Worm (Caenorhabditis elegans) whole organism, mixed stage, embryonic: ENCODE results near the gene eppl-1.

Source experiments
- M03D4.4 ChIP-seq: sonication (generic microtip); optimal IDR thresholded peaks from 2 replicates; lab custom pipeline; 2017; ENCODE audit warnings: mild to moderate bottlenecking, missing genetic modification characterization, missing compliant biosample characterization
- blmp-1 ChIP-seq: fragments of 150-350 bp; optimal IDR thresholded peaks from 2 replicates; lab custom pipeline; 2014; ENCODE audit warnings: missing biosample characterization, missing genetic modification characterization
- ceh-39 ChIP-seq: fragments of 150-350 bp; optimal IDR thresholded peaks from 2 replicates; lab custom pipeline; 2014; ENCODE audit warnings: missing biosample characterization, missing genetic modification characterization
- ceh-43 ChIP-seq: fragments of 200-800 bp; sonication (Bioruptor generic); optimal IDR thresholded peaks from 2 replicates; lab custom pipeline; 2018; ENCODE audit warnings: mild to moderate bottlenecking, missing genetic modification characterization, moderate library complexity, missing compliant biosample characterization
- ceh-83 ChIP-seq: fragments of 200-800 bp; sonication (Bioruptor generic); optimal IDR thresholded peaks from 2 replicates; lab custom pipeline; 2018; ENCODE audit warnings: mild to moderate bottlenecking, missing genetic modification characterization, missing compliant biosample characterization
- ces-1 ChIP-seq: fragments of 150-350 bp; optimal IDR thresholded peaks from 2 replicates; lab custom pipeline; 2014; ENCODE audit warnings: missing biosample characterization, missing genetic modification reagents, missing genetic modification characterization
- cnd-1 ChIP-seq: fragments of 200-800 bp; sonication (Bioruptor generic); optimal IDR thresholded peaks from 2 replicates; lab custom pipeline; 2018; ENCODE audit warnings: mild to moderate bottlenecking, missing genetic modification characterization, missing compliant biosample characterization
- drap-1 ChIP-seq: fragments of 200-800 bp; sonication (Bioruptor generic); optimal IDR thresholded peaks from 3 replicates; lab custom pipeline; 2018; ENCODE audit warnings: mild to moderate bottlenecking, missing genetic modification characterization, missing compliant biosample characterization
- elt-1 ChIP-seq: sonication (generic microtip); optimal IDR thresholded peaks from 2 replicates; lab custom pipeline; 2017; ENCODE audit warnings: missing genetic modification characterization, mild to moderate bottlenecking, missing compliant biosample characterization, antibody characterized with exemption, moderate library complexity, borderline replicate concordance; ENCODE audit not compliant: insufficient read depth
- flh-1 ChIP-seq: fragments of 200-800 bp; sonication (Bioruptor generic); optimal IDR thresholded peaks from 2 replicates; lab custom pipeline; 2018; ENCODE audit warnings: mild to moderate bottlenecking, missing genetic modification characterization, moderate library complexity, missing compliant biosample characterization
- ham-2 ChIP-seq: fragments of 200-800 bp; sonication (Bioruptor generic); optimal IDR thresholded peaks from 2 replicates; lab custom pipeline; 2018; ENCODE audit warnings: mild to moderate bottlenecking, missing genetic modification characterization, missing compliant biosample characterization
- hlh-1 ChIP-seq: fragments of 150-350 bp; optimal IDR thresholded peaks from 2 replicates; lab custom pipeline; 2014; ENCODE audit warnings: missing biosample characterization, missing genetic modification reagents, missing genetic modification characterization
- lin-13 ChIP-seq: fragments of 150-350 bp; optimal IDR thresholded peaks from 2 replicates; lab custom pipeline; 2014; ENCODE audit warnings: missing biosample characterization, missing genetic modification characterization
- lin-32 ChIP-seq: fragments of 200-800 bp; sonication (Bioruptor generic); optimal IDR thresholded peaks from 2 replicates; lab custom pipeline; 2018; ENCODE audit warnings: mild to moderate bottlenecking, missing genetic modification characterization, missing compliant biosample characterization
- lsy-2 ChIP-seq: fragments of 150-350 bp; optimal IDR thresholded peaks from 2 replicates; lab custom pipeline; 2014; ENCODE audit warnings: missing biosample characterization, missing genetic modification characterization
- mab-5 ChIP-seq: fragments of 150-350 bp; optimal IDR thresholded peaks from 2 replicates; lab custom pipeline; 2014; ENCODE audit warnings: missing biosample characterization, missing genetic modification characterization
- mep-1 ChIP-seq: fragments of 150-350 bp; optimal IDR thresholded peaks from 2 replicates; lab custom pipeline; 2017; ENCODE audit warnings: missing biosample characterization, missing genetic modification reagents, missing genetic modification characterization, inconsistent platforms
- nhr-12 ChIP-seq: fragments of 150-350 bp; optimal IDR thresholded peaks from 2 replicates; lab custom pipeline; 2014; ENCODE audit warnings: missing biosample characterization, missing genetic modification characterization
- nhr-2 ChIP-seq: fragments of 150-350 bp; optimal IDR thresholded peaks from 2 replicates; lab custom pipeline; 2014; ENCODE audit warnings: missing biosample characterization, missing genetic modification characterization
- nhr-237 ChIP-seq: fragments of 150-350 bp; optimal IDR thresholded peaks from 2 replicates; lab custom pipeline; 2014; ENCODE audit warnings: missing biosample characterization, missing genetic modification characterization
- nhr-28 ChIP-seq: fragments of 150-350 bp; optimal IDR thresholded peaks from 2 replicates; lab custom pipeline; 2014; ENCODE audit warnings: missing biosample characterization, missing genetic modification characterization
- nhr-76 ChIP-seq: sonication (generic microtip); optimal IDR thresholded peaks from 2 replicates; lab custom pipeline; 2017; ENCODE audit warnings: missing biosample characterization, missing genetic modification characterization
- pha-4 ChIP-seq: fragments of 150-350 bp; optimal IDR thresholded peaks from 2 replicates; lab custom pipeline; 2018; ENCODE audit warnings: missing biosample characterization, missing genetic modification reagents, missing genetic modification characterization
- sem-2 ChIP-seq: fragments of 200-800 bp; sonication (Bioruptor generic); optimal IDR thresholded peaks from 2 replicates; lab custom pipeline; 2018; ENCODE audit warnings: mild to moderate bottlenecking, missing genetic modification characterization, missing compliant biosample characterization
- snpc-4 ChIP-seq: fragments of 150-350 bp; optimal IDR thresholded peaks from 2 replicates; lab custom pipeline; 2014; ENCODE audit warnings: missing biosample characterization, missing genetic modification characterization
- sptf-1 ChIP-seq: sonication (generic microtip); optimal IDR thresholded peaks from 2 replicates; lab custom pipeline; 2017; ENCODE audit warnings: mild to moderate bottlenecking, missing genetic modification characterization, moderate library complexity, missing compliant biosample characterization
- tbx-8 ChIP-seq: fragments of 200-800 bp; sonication (Bioruptor generic); optimal IDR thresholded peaks from 2 replicates; lab custom pipeline; 2018; ENCODE audit warnings: mild to moderate bottlenecking, missing genetic modification characterization, moderate library complexity, missing compliant biosample characterization
- unc-120 ChIP-seq: sonication (generic microtip); optimal IDR thresholded peaks from 2 replicates; lab custom pipeline; 2017; ENCODE audit warnings: missing genetic modification characterization, missing compliant biosample characterization; ENCODE audit not compliant: poor library complexity, severe bottlenecking
- unc-39 ChIP-seq: fragments of 150-350 bp; optimal IDR thresholded peaks from 2 replicates; lab custom pipeline; 2014; ENCODE audit warnings: missing biosample characterization, missing genetic modification characterization
- unc-62 ChIP-seq: fragments of 150-350 bp; optimal IDR thresholded peaks from 2 replicates; lab custom pipeline; 2014; ENCODE audit warnings: missing biosample characterization, missing genetic modification reagents, missing genetic modification characterization
- zip-8 ChIP-seq: fragments of 150-350 bp; optimal IDR thresholded peaks from 2 replicates; lab custom pipeline; 2014; ENCODE audit warnings: missing biosample characterization, missing genetic modification characterization

Gene eppl-1

ce11 chrIV:8472493-8472892 is 20.9 kb upstream of the eppl-1 start, which contains the start of gene oat-1:
Gene oat-1 (minus strand): TSS chrIV:8472593.
- TF ChIP-seq sem-2: no peak
- no peak for TF ChIP-seq snpc-4 (tag; lab: Kevin White, UChicago)
- TF ChIP-seq unc-62 (GFP tag; lab: Kevin White, UChicago): no peak
- TF ChIP-seq drap-1 (GFP tag; lab: Kevin White, UChicago): no peak
- no peak for TF ChIP-seq nhr-237
- no peak for TF ChIP-seq ceh-83
- no peak for TF ChIP-seq cnd-1
- no peak for TF ChIP-seq hlh-1 (tag; lab: Kevin White, UChicago)
- no peak for TF ChIP-seq unc-39
- TF ChIP-seq ceh-39 (tag; lab: Kevin White, UChicago): no peak
- no peak for TF ChIP-seq pha-4 (tag; lab: Kevin White, UChicago)

ce11 chrIV:8464187-8464586 is 12.6 kb upstream of the eppl-1 start:
- no peak for TF ChIP-seq ceh-43 (GFP tag; lab: Kevin White, UChicago)
- no peak for TF ChIP-seq unc-62 (GFP tag; lab: Kevin White, UChicago)
- no peak for TF ChIP-seq ceh-83
- no peak for TF ChIP-seq ces-1 (GFP tag; lab: Kevin White, UChicago)
- TF ChIP-seq elt-1 (tag; lab: Kevin White, UChicago): no peak
- no peak for TF ChIP-seq lin-32 (GFP tag; lab: Kevin White, UChicago)
- TF ChIP-seq hlh-1 (tag; lab: Kevin White, UChicago): no peak
- TF ChIP-seq unc-39: no peak
- TF ChIP-seq drap-1 (GFP tag; lab: Kevin White, UChicago): no peak
- no peak for TF ChIP-seq mab-5 (tag; lab: Kevin White, UChicago)
- no peak for TF ChIP-seq tbx-8 (GFP tag; lab: Kevin White, UChicago)
- no peak for TF ChIP-seq mep-1 (tag; lab: Kevin White, UChicago)
- TF ChIP-seq snpc-4 (tag; lab: Kevin White, UChicago): no peak
- no peak for TF ChIP-seq flh-1
- no peak for TF ChIP-seq sptf-1 (tag; lab: Kevin White, UChicago)
- TF ChIP-seq lsy-2 (tag; lab: Kevin White, UChicago): no peak
- TF ChIP-seq nhr-28 (tag; lab: Kevin White, UChicago): no peak
- TF ChIP-seq nhr-2: no peak
- TF ChIP-seq zip-8 (tag; lab: Kevin White, UChicago): no peak

- TF ChIP-seq lsy-2 (tag; lab: Kevin White, UChicago) (no peak), unc-39 (no peak), elt-1 (tag; lab: Kevin White, UChicago) (no peak), blmp-1 (tag; lab: Kevin White, UChicago) (no peak), lin-32 (GFP tag; lab: Kevin White, UChicago) (no peak), unc-120 (tag; lab: Kevin White, UChicago) (no peak)
- TF ChIP-seq, all 35 proteins: peak for 0
Measured at ce11 chrIV:8463716-8464115, 12.2 kb upstream of the eppl-1 start, which contains the start of gene str-176. Gene str-176 (minus strand): TSS chrIV:8463816.

- no peak for TF ChIP-seq elt-1 (tag; lab: Kevin White, UChicago)
- TF ChIP-seq sem-2: no peak
- no peak for TF ChIP-seq snpc-4 (tag; lab: Kevin White, UChicago)
- no peak for TF ChIP-seq pha-4 (tag; lab: Kevin White, UChicago)
- TF ChIP-seq nhr-76 (tag; lab: Kevin White, UChicago): no peak
- TF ChIP-seq ham-2 (GFP tag; lab: Kevin White, UChicago): no peak
- TF ChIP-seq M03D4.4: no peak
- no peak for TF ChIP-seq nhr-237
- no peak for TF ChIP-seq ceh-39 (tag; lab: Kevin White, UChicago)
- TF ChIP-seq lin-13 (tag; lab: Kevin White, UChicago): no peak
- TF ChIP-seq hlh-1 (tag; lab: Kevin White, UChicago): no peak
Measured at ce11 chrIV:8463069-8463468, 11.5 kb upstream of the eppl-1 start.

- TF ChIP-seq nhr-28 (tag; lab: Kevin White, UChicago): no peak
- TF ChIP-seq nhr-237: no peak
- no peak for TF ChIP-seq hlh-1 (tag; lab: Kevin White, UChicago)
- no peak for TF ChIP-seq unc-39
- no peak for TF ChIP-seq mab-5 (tag; lab: Kevin White, UChicago)
- no peak for TF ChIP-seq mep-1 (tag; lab: Kevin White, UChicago)
- no peak for TF ChIP-seq ham-2 (GFP tag; lab: Kevin White, UChicago)
- TF ChIP-seq nhr-12 (tag; lab: Kevin White, UChicago): no peak
- TF ChIP-seq blmp-1 (tag; lab: Kevin White, UChicago): no peak
- no peak for TF ChIP-seq nhr-2
- TF ChIP-seq ceh-43 (GFP tag; lab: Kevin White, UChicago): no peak
- no peak for TF ChIP-seq pha-4 (tag; lab: Kevin White, UChicago)
- TF ChIP-seq, all 35 proteins: peak for 0
Measured at ce11 chrIV:8462376-8462775, 10.8 kb upstream of the eppl-1 start.
